Fruit fly (Drosophila melanogaster) whole organism, prepupa: Measurements from ENCODE around the gene CG11837.

Source experiments
- Blimp-1 ChIP-seq: fragments of 200-800 bp; sonication (Bioruptor generic); optimal IDR thresholded peaks from 3 replicates; lab custom pipeline; 2017; ENCODE audit warnings: missing biosample characterization, missing genetic modification characterization, mild to moderate bottlenecking, moderate library complexity, missing genetic modification reagents
- CG10631 ChIP-seq: fragments of 200-800 bp; sonication (Bioruptor generic); optimal IDR thresholded peaks from 2 replicates; lab custom pipeline; 2016; ENCODE audit warnings: missing biosample characterization, missing genetic modification characterization
- CG10669 ChIP-seq: fragments of 200-800 bp; sonication (Bioruptor generic); optimal IDR thresholded peaks from 3 replicates; lab custom pipeline; 2018; ENCODE audit warnings: missing biosample characterization, mild to moderate bottlenecking, missing genetic modification characterization, moderate library complexity
- CG11294 ChIP-seq: fragments of 200-800 bp; sonication (Bioruptor generic); IDR thresholded peaks from 2 replicates; pipeline ENCODE4 v1.3.6; 2022; ENCODE audit warnings: missing biosample characterization, missing genetic modification characterization
- CG11762 ChIP-seq: fragments of 200-800 bp; sonication (Bioruptor generic); optimal IDR thresholded peaks from 3 replicates; lab custom pipeline; 2016; ENCODE audit warnings: missing biosample characterization, missing genetic modification characterization; ENCODE audit not compliant: insufficient read depth
- CG1621 ChIP-seq: fragments of 200-800 bp; sonication (Bioruptor generic); optimal IDR thresholded peaks from 3 replicates; lab custom pipeline; 2018; ENCODE audit warnings: missing biosample characterization, mild to moderate bottlenecking, missing genetic modification characterization
- CG16779 ChIP-seq: fragments of 200-800 bp; sonication (Bioruptor generic); optimal IDR thresholded peaks from 3 replicates; lab custom pipeline; 2017; ENCODE audit warnings: missing biosample characterization, mild to moderate bottlenecking, missing genetic modification characterization
- CG3032 ChIP-seq: fragments of 200-800 bp; optimal IDR thresholded peaks from 2 replicates; lab custom pipeline; 2019; ENCODE audit warnings: missing biosample characterization, mild to moderate bottlenecking, missing genetic modification characterization, moderate library complexity
- CG31627 ChIP-seq: fragments of 200-800 bp; sonication (Bioruptor generic); optimal IDR thresholded peaks from 3 replicates; lab custom pipeline; 2016; ENCODE audit warnings: missing biosample characterization, missing genetic modification characterization
- CG34406 ChIP-seq: fragments of 200-800 bp; sonication (Bioruptor generic); optimal IDR thresholded peaks from 3 replicates; lab custom pipeline; 2016; ENCODE audit warnings: missing biosample characterization, missing genetic modification characterization
- CG3919 ChIP-seq: fragments of 200-800 bp; sonication (Bioruptor generic); optimal IDR thresholded peaks from 3 replicates; lab custom pipeline; 2016; ENCODE audit warnings: missing biosample characterization, missing genetic modification characterization
- CG4318 ChIP-seq: fragments of 200-800 bp; sonication (Bioruptor generic); optimal IDR thresholded peaks from 3 replicates; lab custom pipeline; 2017; ENCODE audit warnings: missing biosample characterization, mild to moderate bottlenecking, missing genetic modification characterization
- CG6163 ChIP-seq: fragments of 200-800 bp; sonication (Bioruptor generic); IDR thresholded peaks from 3 replicates; pipeline ENCODE4 v1.3.6; 2022; ENCODE audit warnings: missing biosample characterization, missing genetic modification characterization
- CG6276 ChIP-seq: fragments of 200-800 bp; sonication (Bioruptor generic); optimal IDR thresholded peaks from 2 replicates; lab custom pipeline; 2017; ENCODE audit warnings: missing biosample characterization, mild to moderate bottlenecking, missing genetic modification characterization
- CG6792 ChIP-seq: fragments of 200-800 bp; sonication (Bioruptor generic); optimal IDR thresholded peaks from 3 replicates; lab custom pipeline; 2016; ENCODE audit warnings: missing biosample characterization, missing genetic modification characterization
- CG6808 ChIP-seq: fragments of 200-800 bp; sonication (Bioruptor generic); optimal IDR thresholded peaks from 3 replicates; lab custom pipeline; 2017; ENCODE audit warnings: missing biosample characterization, missing genetic modification characterization, mild to moderate bottlenecking, moderate library complexity, missing genetic modification reagents
- CG7368 ChIP-seq: fragments of 200-800 bp; sonication (Bioruptor generic); optimal IDR thresholded peaks from 3 replicates; lab custom pipeline; 2016; ENCODE audit warnings: missing biosample characterization, missing genetic modification characterization
- CG8119 ChIP-seq: fragments of 200-800 bp; sonication (Bioruptor generic); IDR thresholded peaks from 3 replicates; pipeline ENCODE4 v1.3.6; 2022; ENCODE audit warnings: missing biosample characterization, missing genetic modification characterization
- CG8319 ChIP-seq: fragments of 200-800 bp; sonication (Bioruptor generic); optimal IDR thresholded peaks from 3 replicates; lab custom pipeline; 2016; ENCODE audit warnings: missing biosample characterization, missing genetic modification characterization
- CG8632 ChIP-seq: fragments of 200-800 bp; sonication (Bioruptor generic); optimal IDR thresholded peaks from 3 replicates; lab custom pipeline; 2016; ENCODE audit warnings: missing biosample characterization, missing genetic modification characterization
- CG9139 ChIP-seq: fragments of 200-800 bp; sonication (Bioruptor generic); optimal IDR thresholded peaks from 3 replicates; lab custom pipeline; 2017; ENCODE audit warnings: missing biosample characterization, mild to moderate bottlenecking, missing genetic modification characterization
- Eip75B ChIP-seq: fragments of 200-800 bp; sonication (Bioruptor generic); optimal IDR thresholded peaks from 3 replicates; lab custom pipeline; 2016; ENCODE audit warnings: missing biosample characterization, missing genetic modification characterization
- Eip78C ChIP-seq: fragments of 200-800 bp; sonication (Bioruptor generic); peaks from one replicate; lab custom pipeline; 2016; ENCODE audit warnings: missing biosample characterization, missing genetic modification characterization
- Eip93F ChIP-seq: fragments of 200-800 bp; sonication (Bioruptor generic); optimal IDR thresholded peaks from 2 replicates; lab custom pipeline; 2016; ENCODE audit warnings: missing biosample characterization, mild to moderate bottlenecking, missing genetic modification characterization
- Ets96B ChIP-seq: fragments of 200-800 bp; optimal IDR thresholded peaks from 2 replicates; lab custom pipeline; 2019; ENCODE audit warnings: missing biosample characterization, mild to moderate bottlenecking, missing genetic modification characterization, moderate library complexity
- Gug ChIP-seq: fragments of 200-800 bp; sonication (Bioruptor generic); IDR thresholded peaks from 2 replicates; pipeline ENCODE4 v1.3.6; 2022; ENCODE audit warnings: missing biosample characterization, missing genetic modification characterization
- Hr38 ChIP-seq: sonication (Bioruptor generic); optimal IDR thresholded peaks from 2 replicates; lab custom pipeline; 2016; ENCODE audit warnings: missing biosample characterization, missing genetic modification characterization
- Hr39 ChIP-seq: fragments of 200-800 bp; sonication (Bioruptor generic); optimal IDR thresholded peaks from 2 replicates; lab custom pipeline; 2016; ENCODE audit warnings: missing biosample characterization, missing genetic modification characterization
- Hr4 ChIP-seq: fragments of 200-800 bp; sonication (Bioruptor generic); optimal IDR thresholded peaks from 3 replicates; lab custom pipeline; 2016; ENCODE audit warnings: missing biosample characterization, missing genetic modification characterization
- Lpt ChIP-seq: fragments of 200-800 bp; sonication (Bioruptor generic); optimal IDR thresholded peaks from 3 replicates; lab custom pipeline; 2016; ENCODE audit warnings: missing biosample characterization, missing genetic modification characterization
- Met ChIP-seq: fragments of 200-800 bp; sonication (Bioruptor generic); optimal IDR thresholded peaks from 3 replicates; lab custom pipeline; 2016; ENCODE audit warnings: missing biosample characterization, missing genetic modification characterization
- OdsH ChIP-seq: fragments of 200-800 bp; sonication (Bioruptor generic); optimal IDR thresholded peaks from 3 replicates; lab custom pipeline; 2016; ENCODE audit warnings: missing biosample characterization, missing genetic modification characterization
- acj6 ChIP-seq: fragments of 200-800 bp; sonication (Bioruptor generic); optimal IDR thresholded peaks from 3 replicates; lab custom pipeline; 2016; ENCODE audit warnings: missing biosample characterization, missing genetic modification characterization
- dac ChIP-seq: fragments of 200-800 bp; sonication (Bioruptor generic); optimal IDR thresholded peaks from 2 replicates; lab custom pipeline; 2017; ENCODE audit warnings: missing biosample characterization, mild to moderate bottlenecking, missing genetic modification characterization
- dsx ChIP-seq: fragments of 200-800 bp; optimal IDR thresholded peaks from 3 replicates; lab custom pipeline; 2019; ENCODE audit warnings: missing biosample characterization, mild to moderate bottlenecking, missing genetic modification characterization, moderate library complexity; ENCODE audit not compliant: poor library complexity, severe bottlenecking
- esn ChIP-seq: fragments of 200-800 bp; sonication (Bioruptor generic); optimal IDR thresholded peaks from 2 replicates; lab custom pipeline; 2016; ENCODE audit warnings: missing biosample characterization, mild to moderate bottlenecking, missing genetic modification characterization, moderate library complexity
- fd59A ChIP-seq: fragments of 200-800 bp; sonication (Bioruptor generic); optimal IDR thresholded peaks from 2 replicates; lab custom pipeline; 2017; ENCODE audit warnings: missing biosample characterization, mild to moderate bottlenecking, missing genetic modification characterization, missing genetic modification reagents
- fd85E ChIP-seq: fragments of 200-800 bp; sonication (Bioruptor generic); optimal IDR thresholded peaks from 3 replicates; lab custom pipeline; 2016; ENCODE audit warnings: missing biosample characterization, missing genetic modification characterization
- fkh ChIP-seq: fragments of 200-800 bp; sonication (Bioruptor generic); optimal IDR thresholded peaks from 3 replicates; lab custom pipeline; 2017; ENCODE audit warnings: missing biosample characterization, mild to moderate bottlenecking, missing genetic modification characterization, moderate library complexity
- lz ChIP-seq: fragments of 200-800 bp; sonication (Bioruptor generic); optimal IDR thresholded peaks from 3 replicates; lab custom pipeline; 2016; ENCODE audit warnings: missing biosample characterization, missing genetic modification characterization
- net ChIP-seq: fragments of 200-800 bp; sonication (Bioruptor generic); optimal IDR thresholded peaks from 3 replicates; lab custom pipeline; 2016; ENCODE audit warnings: missing biosample characterization, missing genetic modification characterization
- pdm3 ChIP-seq: fragments of 200-800 bp; sonication (Bioruptor generic); optimal IDR thresholded peaks from 3 replicates; lab custom pipeline; 2016; ENCODE audit warnings: missing biosample characterization, missing genetic modification characterization
- salr ChIP-seq, 2 experiments: fragments of 200-800 bp; sonication (Bioruptor generic); optimal IDR thresholded peaks; 3 replicates each; lab custom pipeline; 2016 to 2018; ENCODE audit warnings: missing biosample characterization in 2 of 2, missing genetic modification characterization in 2 of 2, mild to moderate bottlenecking in 1 of 2
- topi ChIP-seq: fragments of 200-800 bp; sonication (Bioruptor generic); optimal IDR thresholded peaks from 3 replicates; lab custom pipeline; 2016; ENCODE audit warnings: missing biosample characterization, missing genetic modification characterization

CG11837 gene

dm6 chr3R:29004884-29005621, 44.2 kb upstream of the CG11837 start (continued):
- peak; percentile 6 for TF ChIP-seq CG6808 (GFP tag; lab: Kevin White, UChicago)
- TF ChIP-seq CG4318, result peak; percentile 18
- peak; percentile 20; the same call in 1 of the 2 replicates for TF ChIP-seq CG11294
- no peak for TF ChIP-seq CG11762 (GFP tag; lab: Kevin White, UChicago)
- TF ChIP-seq lz (GFP tag; lab: Kevin White, UChicago), result peak; percentile 45
- TF ChIP-seq CG7368, result peak; percentile 16
- TF ChIP-seq Hr38 (GFP tag; lab: Kevin White, UChicago), result no peak
- TF ChIP-seq CG10631, result peak; percentile 48
- TF ChIP-seq CG34406, result peak; percentile 16
- TF ChIP-seq Eip93F, result no peak
- peak; percentile 33; the same call in 1 of the 2 replicates for TF ChIP-seq Gug (GFP tag; lab: Robert Waterston, UW)
- no peak for TF ChIP-seq CG16779 (tag; lab: Kevin White, UChicago)
- peak; percentile 27 for TF ChIP-seq Met (GFP tag; lab: Kevin White, UChicago)
- TF ChIP-seq pdm3 (GFP tag; lab: Kevin White, UChicago), result peak; percentile 66
- peak; percentile 52 for TF ChIP-seq CG31627 (GFP tag; lab: Kevin White, UChicago)
- no peak for TF ChIP-seq CG9139
- TF ChIP-seq OdsH (GFP tag; lab: Kevin White, UChicago), result peak; percentile 60
- TF ChIP-seq Ets96B (tag; lab: Kevin White, UChicago), result peak; percentile 31

dm6 chr3R:29005622-29006018, 43.7 kb upstream of the CG11837 start:
- TF ChIP-seq CG10669, result no peak
- no peak for TF ChIP-seq salr (GFP tag; optimal IDR thresholded peaks at IDR 0.05; lab: Kevin White, UChicago)

DNA sequence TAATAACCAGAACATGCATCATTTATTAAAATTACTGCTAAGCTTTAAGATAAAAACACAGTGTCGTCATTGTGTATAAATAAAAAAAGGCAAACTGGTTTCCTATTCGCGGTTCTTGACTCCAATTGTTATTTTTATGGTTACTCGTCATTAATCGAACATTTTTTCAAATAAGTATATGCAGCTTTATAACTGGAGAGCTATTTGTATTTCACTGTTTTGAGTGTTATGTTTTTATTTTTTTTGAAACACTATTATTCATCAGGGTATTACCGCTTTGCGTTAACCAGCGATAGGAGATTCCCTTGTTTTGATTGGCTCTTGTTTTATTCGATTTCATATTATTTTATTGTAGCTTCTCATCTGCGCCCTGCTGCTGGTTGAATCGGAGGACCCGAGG, 38.1 kb upstream of the CG11837 start:
- TF ChIP-seq Lpt (GFP tag; lab: Kevin White, UChicago) (no peak), CG10631 (peak; percentile 24), Hr39 (GFP tag; lab: Kevin White, UChicago) (no peak), Eip78C (GFP tag; lab: Kevin White, UChicago) (peak; percentile 88), CG6276 (no peak), CG6163 (GFP tag; lab: Robert Waterston, UW) (no peak), CG3919 (GFP tag; lab: Kevin White, UChicago) (no peak), pdm3 (GFP tag; lab: Kevin White, UChicago) (no peak), dac (no peak), Blimp-1 (GFP tag; lab: Kevin White, UChicago) (no peak), CG9139 (no peak), CG6808 (GFP tag; lab: Kevin White, UChicago) (peak; percentile 47), dsx (GFP tag; lab: Kevin White, UChicago) (peak; percentile 46), fd85E (GFP tag; lab: Kevin White, UChicago) (no peak), topi (GFP tag; lab: Kevin White, UChicago) (no peak), Ets96B (tag; lab: Kevin White, UChicago) (peak; percentile 56), Gug (GFP tag; lab: Robert Waterston, UW) (no peak), CG8319 (GFP tag; lab: Kevin White, UChicago) (no peak), CG8632 (GFP tag; lab: Kevin White, UChicago) (no peak), Met (GFP tag; lab: Kevin White, UChicago) (no peak), lz (GFP tag; lab: Kevin White, UChicago) (no peak), CG11762 (GFP tag; lab: Kevin White, UChicago) (no peak), CG3032 (peak; percentile 51), CG8119 (no peak), CG4318 (no peak), acj6 (no peak), Eip93F (no peak), OdsH (GFP tag; lab: Kevin White, UChicago) (peak; percentile 15), Eip75B (GFP tag; lab: Kevin White, UChicago) (no peak), net (GFP tag; lab: Kevin White, UChicago) (no peak), CG1621 (tag; lab: Kevin White, UChicago) (no peak), CG6792 (GFP tag; lab: Kevin White, UChicago) (no peak), CG7368 (no peak), salr (GFP tag; optimal IDR thresholded peaks at IDR 0.05; lab: Kevin White, UChicago) (peak in 1 of 2 experiments; percentile 5), esn (GFP tag; lab: Kevin White, UChicago) (no peak), fkh (no peak), CG31627 (GFP tag; lab: Kevin White, UChicago) (no peak), fd59A (GFP tag; lab: Kevin White, UChicago) (peak; percentile 45), Hr4 (no peak), CG11294 (no peak)
